Fruit fly (Drosophila melanogaster): Measurements from ENCODE around the gene CG12121.
A peak's percentile ranks its signal among the peaks of the same experiment; 100 is the strongest.

Gene CG12121

DNA sequence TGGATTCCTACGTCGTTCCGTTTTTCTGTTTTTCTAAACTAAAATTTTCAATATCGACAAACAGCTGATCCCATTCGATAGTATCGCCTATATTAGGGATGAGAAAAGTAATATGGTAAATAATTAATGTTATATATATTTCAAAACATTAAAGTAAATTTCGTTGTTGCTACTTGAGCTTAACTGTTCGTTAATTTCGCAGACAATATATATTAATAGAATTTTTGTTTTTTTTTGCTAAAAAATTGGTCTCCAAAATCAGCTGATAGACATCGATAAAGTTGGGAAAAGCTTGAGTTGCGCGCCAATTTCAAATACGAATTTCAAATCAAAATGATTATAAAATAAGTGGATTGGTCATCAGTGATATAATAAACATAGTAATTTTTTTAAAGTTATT, 35.8 kb downstream of the CG12121 start, which contains the start of gene CG12118 (continued):
- TF ChIP-seq CG12219 (GFP tag; optimal IDR thresholded peaks at IDR 0.05) (no peak), CG2712 (tag; optimal IDR thresholded peaks at IDR 0.05) (peak; percentile 85), Dad (GFP tag; optimal IDR thresholded peaks at IDR 0.05) (no peak), CG11723 (GFP tag; optimal IDR thresholded peaks at IDR 0.05) (peak; percentile 32), maf-S (GFP tag; optimal IDR thresholded peaks at IDR 0.05) (peak; percentile 32), cas (GFP tag; IDR thresholded peaks at IDR 0.05) (peak; percentile 55; the same call in 1 of the 2 replicates), cwo (GFP tag; optimal IDR thresholded peaks at IDR 0.05) (peak; percentile 49), CG6683 (GFP tag; optimal IDR thresholded peaks at IDR 0.05) (peak; percentile 45), CG8478 (optimal IDR thresholded peaks at IDR 0.05) (no peak), mirr (GFP tag; optimal IDR thresholded peaks at IDR 0.05) (no peak), wdn (GFP tag; IDR thresholded peaks at IDR 0.05) (peak; percentile 88), CG13775 (GFP tag; optimal IDR thresholded peaks at IDR 0.05) (peak; percentile 80), CG3281 (GFP tag; optimal IDR thresholded peaks at IDR 0.05) (peak; percentile 47), GATAe (GFP tag; conservative IDR thresholded peaks at IDR 0.05) (no peak; the same call in 1 of the 2 replicates), peb (GFP tag; IDR thresholded peaks at IDR 0.05) (peak; percentile 38; the same call in 1 of the 2 replicates), YL-1 (GFP tag; optimal IDR thresholded peaks at IDR 0.05) (peak; percentile 44), CG32532 (GFP tag; IDR thresholded peaks at IDR 0.05) (peak; percentile 82), CG30020 (tag; optimal IDR thresholded peaks at IDR 0.05) (peak; percentile 41), CG16813 (GFP tag; IDR thresholded peaks at IDR 0.05; ENCODE audit: partially characterized antibody) (peak; percentile 92), CG8089 (GFP tag; optimal IDR thresholded peaks at IDR 0.05) (no peak), CG11696 (GFP tag; IDR thresholded peaks at IDR 0.05) (no peak), CG14050 (GFP tag; IDR thresholded peaks at IDR 0.05) (peak; percentile 65), Vsx1 (GFP tag; optimal IDR thresholded peaks at IDR 0.05) (no peak), tgo (GFP tag; IDR thresholded peaks at IDR 0.05) (peak; percentile 79), shn (GFP tag; optimal IDR thresholded peaks at IDR 0.05) (no peak), Drgx (GFP tag; IDR thresholded peaks at IDR 0.05) (peak; percentile 62), ssp (GFP tag; IDR thresholded peaks at IDR 0.05) (peak; percentile 74), CG1529 (GFP tag; optimal IDR thresholded peaks at IDR 0.05) (peak; percentile 40), sisA (GFP tag; IDR thresholded peaks at IDR 0.05) (peak; percentile 70), CG12071 (GFP tag; optimal IDR thresholded peaks at IDR 0.05) (no peak), CG12391 (tag; optimal IDR thresholded peaks at IDR 0.05) (peak; percentile 91), CG17328 (GFP tag; IDR thresholded peaks at IDR 0.05) (peak; percentile 86), HmgZ (tag; optimal IDR thresholded peaks at IDR 0.05) (peak; percentile 42), Ets65A (GFP tag) (peak; percentile 18), CG4730 (GFP tag; IDR thresholded peaks at IDR 0.05) (peak; percentile 59; the same call in 1 of the 2 replicates), pum (GFP tag; optimal IDR thresholded peaks at IDR 0.05) (no peak), CG8765 (GFP tag; IDR thresholded peaks at IDR 0.05) (0 out of 2 replicates have a peak, but pooled peaks have one; percentile 10), fu2 (GFP tag; optimal IDR thresholded peaks at IDR 0.05) (no peak), Gug (GFP tag; IDR thresholded peaks at IDR 0.05) (peak; percentile 58; the same call in 3 of the 4 replicates), CG6854 (GFP tag; optimal IDR thresholded peaks at IDR 0.05) (no peak), CG16779 (GFP tag; IDR thresholded peaks at IDR 0.05) (no peak), CG9876 (GFP tag; optimal IDR thresholded peaks at IDR 0.05) (no peak), cato (GFP tag; optimal IDR thresholded peaks at IDR 0.05; ENCODE audit: borderline replicate concordance) (peak; percentile 64), Asciz (GFP tag; optimal IDR thresholded peaks at IDR 0.05) (no peak), CG11560 (tag; IDR thresholded peaks at IDR 0.05) (peak; percentile 55; the same call in 1 of the 3 replicates), CG2129 (GFP tag; IDR thresholded peaks at IDR 0.05; ENCODE audit: partially characterized antibody) (peak; percentile 84), Dll (GFP tag; IDR thresholded peaks at IDR 0.05; ENCODE audit: partially characterized antibody) (peak; percentile 97), Xbp1 (GFP tag; optimal IDR thresholded peaks at IDR 0.05) (peak; percentile 90), CG12659 (GFP tag; optimal IDR thresholded peaks at IDR 0.05) (peak; percentile 74), CG10543 (GFP tag; optimal IDR thresholded peaks at IDR 0.05) (peak; percentile 50), sr (GFP tag; IDR thresholded peaks at IDR 0.05) (no peak), jumu (GFP tag; optimal IDR thresholded peaks at IDR 0.05) (no peak)

All from whole organism, embryonic.